Worm (Caenorhabditis elegans) whole organism, midembryonic: Measurements from ENCODE around the gene C02E7.6.
"Not testable (repeated sequence)": the region's sequence is repeated elsewhere in the genome, so short reads cannot be mapped to it uniquely, and the experiment has no call there.

ENCODE experiments used
- T22C8.4 ChIP-seq: fragments of 200-800 bp; sonication (Bioruptor generic); IDR thresholded peaks from 2 replicates; pipeline ENCODE4 v1.3.6; 2022; ENCODE audit warnings: missing genetic modification characterization, missing compliant biosample characterization
- cog-1 ChIP-seq: sonication (generic microtip); optimal IDR thresholded peaks from 2 replicates; lab custom pipeline; 2016; ENCODE audit warnings: missing genetic modification characterization, missing compliant biosample characterization
- flt-1 ChIP-seq: fragments of 200-800 bp; sonication (Bioruptor generic); IDR thresholded peaks from 2 replicates; pipeline ENCODE4 v1.3.6; 2022; ENCODE audit warnings: missing genetic modification characterization, missing compliant biosample characterization
- klf-2 ChIP-seq: fragments of 200-800 bp; sonication (Bioruptor generic); conservative IDR thresholded peaks from 2 replicates; pipeline ENCODE4 v1.3.6; 2022; ENCODE audit warnings: missing genetic modification reagents, missing genetic modification characterization, missing compliant biosample characterization
- med-1 ChIP-seq: sonication (generic microtip); optimal IDR thresholded peaks from 2 replicates; lab custom pipeline; 2017; ENCODE audit warnings: missing genetic modification characterization, mild to moderate bottlenecking, missing compliant biosample characterization, antibody characterized with exemption, missing genetic modification reagents; ENCODE audit not compliant: insufficient read depth
- ref-1 ChIP-seq: fragments of 200-800 bp; sonication (Bioruptor generic); conservative IDR thresholded peaks from 2 replicates; pipeline ENCODE4 v1.3.6; 2022; ENCODE audit warnings: missing genetic modification reagents, missing genetic modification characterization, missing compliant biosample characterization
- tab-1 ChIP-seq: fragments of 200-800 bp; sonication (Bioruptor generic); IDR thresholded peaks from 2 replicates; pipeline ENCODE4 v1.3.6; 2022; ENCODE audit warnings: missing genetic modification characterization, missing compliant biosample characterization
- ztf-23 ChIP-seq: fragments of 200-800 bp; sonication (Bioruptor generic); IDR thresholded peaks from 2 replicates; pipeline ENCODE4 v1.3.6; 2022; ENCODE audit warnings: missing genetic modification reagents, missing genetic modification characterization, missing compliant biosample characterization
- ztf-29 ChIP-seq: fragments of 200-800 bp; sonication (Bioruptor generic); IDR thresholded peaks from 2 replicates; pipeline ENCODE4 v1.3.6; 2022; ENCODE audit warnings: missing genetic modification reagents, missing genetic modification characterization, missing compliant biosample characterization

C02E7.6 gene

ce11 chrV:4889976-4890479 is 29.0 kb upstream of the C02E7.6 start, which contains the start of gene T19H12.2:
Gene T19H12.2, plus strand, starts transcription at chrV:4890429.
- no peak for TF ChIP-seq ztf-23 (GFP tag; lab: Robert Waterston, UW)
- TF ChIP-seq med-1 (GFP tag; lab: Kevin White, UChicago) = no peak
- TF ChIP-seq ref-1 (GFP tag; lab: Robert Waterston, UW) = no peak
- TF ChIP-seq cog-1 (tag; lab: Kevin White, UChicago) = no peak
- TF ChIP-seq tab-1 (GFP tag; lab: Robert Waterston, UW) = no peak
- no peak for TF ChIP-seq ztf-29 (GFP tag; lab: Robert Waterston, UW)
- no peak for TF ChIP-seq flt-1
- TF ChIP-seq T22C8.4 = no peak
- no peak for TF ChIP-seq klf-2 (GFP tag; lab: Robert Waterston, UW)

- no peak for TF ChIP-seq ztf-29 (GFP tag; lab: Robert Waterston, UW)
- TF ChIP-seq ztf-23 (GFP tag; lab: Robert Waterston, UW) = no peak
- 0 out of 2 replicates have a peak, but pooled peaks have one; percentile 39 for TF ChIP-seq tab-1 (GFP tag; lab: Robert Waterston, UW)
- TF ChIP-seq cog-1 (tag; lab: Kevin White, UChicago) = no peak
- no peak for TF ChIP-seq flt-1
Observed at ce11 chrV:4890781-4891180, 28.2 kb upstream of the C02E7.6 start.

ce11 chrV:4891305-4891704 is 27.7 kb upstream of the C02E7.6 start:
- no peak for TF ChIP-seq klf-2 (GFP tag; lab: Robert Waterston, UW)
- TF ChIP-seq ztf-29 (GFP tag; lab: Robert Waterston, UW) = no peak
- no peak for TF ChIP-seq med-1 (GFP tag; lab: Kevin White, UChicago)
- no peak for TF ChIP-seq T22C8.4
- TF ChIP-seq tab-1 (GFP tag; lab: Robert Waterston, UW) = no peak
- TF ChIP-seq cog-1 (tag; lab: Kevin White, UChicago) = no peak
- no peak for TF ChIP-seq flt-1
- no peak for TF ChIP-seq ref-1 (GFP tag; lab: Robert Waterston, UW)
- TF ChIP-seq ztf-23 (GFP tag; lab: Robert Waterston, UW) = no peak

ce11 chrV:4894971-4895370 is 24.0 kb upstream of the C02E7.6 start, which contains the start of gene ugt-11:
Gene ugt-11, minus strand, starts transcription at chrV:4895071.
- TF ChIP-seq ref-1 (GFP tag; lab: Robert Waterston, UW) (no peak), cog-1 (tag; lab: Kevin White, UChicago) (no peak), flt-1 (no peak), klf-2 (GFP tag; lab: Robert Waterston, UW) (no peak), tab-1 (GFP tag; lab: Robert Waterston, UW) (no peak), ztf-29 (GFP tag; lab: Robert Waterston, UW) (no peak), T22C8.4 (no peak), med-1 (GFP tag; lab: Kevin White, UChicago) (no peak), ztf-23 (GFP tag; lab: Robert Waterston, UW) (no peak)

- TF ChIP-seq tab-1 (GFP tag; lab: Robert Waterston, UW) = no peak
- TF ChIP-seq ztf-23 (GFP tag; lab: Robert Waterston, UW) = no peak
- no peak for TF ChIP-seq klf-2 (GFP tag; lab: Robert Waterston, UW)
- TF ChIP-seq ztf-29 (GFP tag; lab: Robert Waterston, UW) = no peak
Observed at ce11 chrV:4895744-4896143, 23.3 kb upstream of the C02E7.6 start, which contains the start of gene ugt-9. Gene ugt-9, plus strand, starts transcription at chrV:4896048.

- TF ChIP-seq flt-1; cog-1 (tag; lab: Kevin White, UChicago); ztf-29 (GFP tag; lab: Robert Waterston, UW): not testable (repeated sequence)
Observed at ce11 chrV:4900020-4900419, 19.0 kb upstream of the C02E7.6 start, which contains the start of gene ugt-10. Gene ugt-10, minus strand, starts transcription at chrV:4900120.

- no peak for TF ChIP-seq tab-1 (GFP tag; lab: Robert Waterston, UW)
- no peak for TF ChIP-seq cog-1 (tag; lab: Kevin White, UChicago)
- TF ChIP-seq klf-2 (GFP tag; lab: Robert Waterston, UW) = no peak
- no peak for TF ChIP-seq flt-1
- no peak for TF ChIP-seq ztf-29 (GFP tag; lab: Robert Waterston, UW)
- TF ChIP-seq med-1 (GFP tag; lab: Kevin White, UChicago) = no peak
- no peak for TF ChIP-seq ref-1 (GFP tag; lab: Robert Waterston, UW)
- TF ChIP-seq T22C8.4 = no peak
- TF ChIP-seq ztf-23 (GFP tag; lab: Robert Waterston, UW) = no peak
Observed at ce11 chrV:4901074-4901473, 17.9 kb upstream of the C02E7.6 start, which contains the start of gene ugt-67. Gene ugt-67, plus strand, starts transcription at chrV:4901374.

ce11 chrV:4903696-4904095 is 15.3 kb upstream of the C02E7.6 start, which contains the start of gene ugt-8:
Gene ugt-8, plus strand, starts transcription at chrV:4903930.
- TF ChIP-seq klf-2 (GFP tag; lab: Robert Waterston, UW) (no peak), tab-1 (GFP tag; lab: Robert Waterston, UW) (no peak), flt-1 (no peak), cog-1 (tag; lab: Kevin White, UChicago) (no peak), T22C8.4 (no peak), ztf-29 (GFP tag; lab: Robert Waterston, UW) (no peak), ztf-23 (GFP tag; lab: Robert Waterston, UW) (no peak)

ce11 chrV:4905953-4906352 is 13.1 kb upstream of the C02E7.6 start, which contains the start of gene ugt-14:
Gene ugt-14, plus strand, starts transcription at chrV:4906253.
- TF ChIP-seq med-1 (GFP tag; lab: Kevin White, UChicago) (no peak), ztf-29 (GFP tag; lab: Robert Waterston, UW) (no peak), ref-1 (GFP tag; lab: Robert Waterston, UW) (no peak), ztf-23 (GFP tag; lab: Robert Waterston, UW) (no peak), T22C8.4 (no peak), flt-1 (no peak), tab-1 (GFP tag; lab: Robert Waterston, UW) (no peak), klf-2 (GFP tag; lab: Robert Waterston, UW) (no peak), cog-1 (tag; lab: Kevin White, UChicago) (no peak)
